Worm (Caenorhabditis elegans) whole organism, young adult: Measurements from ENCODE around the gene srh-276.

Source experiments
- B0035.1 ChIP-seq: sonication (generic microtip); optimal IDR thresholded peaks from 2 replicates; lab custom pipeline; 2016; ENCODE audit warnings: missing genetic modification characterization, mild to moderate bottlenecking, missing compliant biosample characterization, missing genotype, missing genetic modification reagents
- C17E4.6 ChIP-seq: fragments of 200-800 bp; sonication (Bioruptor generic); IDR thresholded peaks from 2 replicates; pipeline ENCODE4 v1.3.6; 2022; ENCODE audit warnings: missing genetic modification reagents, missing genetic modification characterization, missing compliant biosample characterization
- D2030.7 ChIP-seq: fragments of 200-800 bp; sonication (Bioruptor generic); IDR thresholded peaks from 2 replicates; pipeline ENCODE4 v1.3.6; 2022; ENCODE audit warnings: missing genetic modification reagents, missing genetic modification characterization, missing compliant biosample characterization
- F23B12.7 ChIP-seq: sonication (generic microtip); optimal IDR thresholded peaks from 2 replicates; lab custom pipeline; 2017; ENCODE audit warnings: missing genetic modification characterization, mild to moderate bottlenecking, missing compliant biosample characterization, antibody characterized with exemption, moderate library complexity; ENCODE audit not compliant: insufficient read depth
- F33H1.4 ChIP-seq: fragments of 200-800 bp; sonication (Bioruptor generic); IDR thresholded peaks from 2 replicates; pipeline ENCODE4 v1.3.6; 2022; ENCODE audit warnings: missing genetic modification reagents, missing genetic modification characterization, missing compliant biosample characterization
- F37B4.10 ChIP-seq: fragments of 200-800 bp; sonication (Bioruptor generic); IDR thresholded peaks from 2 replicates; pipeline ENCODE4 v1.3.6; 2022; ENCODE audit warnings: missing genetic modification characterization, missing compliant biosample characterization
- F39B2.1 ChIP-seq: fragments of 200-800 bp; sonication (Bioruptor generic); IDR thresholded peaks from 2 replicates; pipeline ENCODE4 v1.3.6; 2022; ENCODE audit warnings: missing genetic modification reagents, missing genetic modification characterization, missing compliant biosample characterization
- F52B5.7 ChIP-seq: sonication (generic microtip); optimal IDR thresholded peaks from 2 replicates; lab custom pipeline; 2016; ENCODE audit warnings: mild to moderate bottlenecking, missing genetic modification characterization, missing compliant biosample characterization
- F57A8.1 ChIP-seq: fragments of 200-800 bp; sonication (Bioruptor generic); optimal IDR thresholded peaks from 2 replicates; lab custom pipeline; 2018; ENCODE audit warnings: mild to moderate bottlenecking, missing genetic modification characterization, moderate library complexity, missing compliant biosample characterization
- F57C9.4 ChIP-seq: sonication (generic microtip); optimal IDR thresholded peaks from 2 replicates; lab custom pipeline; 2017; ENCODE audit warnings: mild to moderate bottlenecking, missing genetic modification characterization, missing compliant biosample characterization
- T26A5.8 ChIP-seq: sonication (generic microtip); optimal IDR thresholded peaks from 2 replicates; lab custom pipeline; 2016; ENCODE audit warnings: missing genetic modification characterization, missing compliant biosample characterization
- Y53G8AR.9 ChIP-seq: fragments of 200-800 bp; sonication (Bioruptor generic); conservative IDR thresholded peaks from 2 replicates; pipeline ENCODE4 v1.3.6; 2022; ENCODE audit warnings: missing genetic modification reagents, missing genetic modification characterization, missing compliant biosample characterization
- Y95B8A.8 ChIP-seq: fragments of 200-800 bp; sonication (Bioruptor generic); IDR thresholded peaks from 2 replicates; pipeline ENCODE4 v1.3.6; 2022; ENCODE audit warnings: missing genetic modification reagents, missing genetic modification characterization, missing compliant biosample characterization
- ZK185.1 ChIP-seq: sonication (generic microtip); optimal IDR thresholded peaks from 2 replicates; lab custom pipeline; 2016; ENCODE audit warnings: mild to moderate bottlenecking, missing genetic modification characterization, missing compliant biosample characterization; ENCODE audit not compliant: poor library complexity, severe bottlenecking
- ama-1 ChIP-seq, 3 experiments: fragments of 150-350 bp in 1 of 3; sonication (generic microtip) in 2 of 3; optimal IDR thresholded peaks; 2 replicates each; lab custom pipeline; 2014 to 2018; ENCODE audit warnings: missing biosample characterization in 2 of 3, missing genetic modification characterization in 2 of 3, missing genetic modification reagents in 2 of 3
- aptf-2 ChIP-seq: fragments of 200-800 bp; sonication (Bioruptor generic); conservative IDR thresholded peaks from 2 replicates; pipeline ENCODE4 v1.3.6; 2022; ENCODE audit warnings: missing genetic modification reagents, missing genetic modification characterization, missing compliant biosample characterization
- bed-1 ChIP-seq: fragments of 200-800 bp; sonication (Bioruptor generic); IDR thresholded peaks from 2 replicates; pipeline ENCODE4 v1.3.6; 2022; ENCODE audit warnings: missing genetic modification reagents, missing genetic modification characterization, missing compliant biosample characterization
- cebp-1 ChIP-seq, 2 experiments: fragments of 200-800 bp in 1 of 2; sonication (Bioruptor generic) in 1 of 2; sonication (generic microtip) in 1 of 2; IDR thresholded peaks in 1 of 2; optimal IDR thresholded peaks in 1 of 2; 2 replicates each; pipeline versions ENCODE4 v1.3.6 to Lab custom; 2017 to 2022; ENCODE audit warnings: missing compliant biosample characterization in 2 of 2, missing genetic modification characterization in 2 of 2, mild to moderate bottlenecking in 1 of 2, missing genetic modification reagents in 1 of 2, moderate library complexity in 1 of 2
- ceh-79 ChIP-seq: sonication (generic microtip); optimal IDR thresholded peaks from 2 replicates; lab custom pipeline; 2017; ENCODE audit warnings: mild to moderate bottlenecking, missing genetic modification characterization, missing compliant biosample characterization
- dpff-1 ChIP-seq: sonication (generic microtip); optimal IDR thresholded peaks from 2 replicates; lab custom pipeline; 2017; ENCODE audit warnings: mild to moderate bottlenecking, missing genetic modification characterization, missing compliant biosample characterization
- efl-1 ChIP-seq: fragments of 150-350 bp; optimal IDR thresholded peaks from 2 replicates; lab custom pipeline; 2014; ENCODE audit warnings: missing biosample characterization, missing genetic modification reagents, missing genetic modification characterization
- fkh-3 ChIP-seq: sonication (generic microtip); optimal IDR thresholded peaks from 2 replicates; lab custom pipeline; 2016; ENCODE audit warnings: mild to moderate bottlenecking, missing genetic modification characterization, missing compliant biosample characterization
- him-1 ChIP-seq: sonication (generic microtip); optimal IDR thresholded peaks from 2 replicates; lab custom pipeline; 2016; ENCODE audit warnings: missing genotype, missing genetic modification reagents, missing genetic modification characterization, missing compliant biosample characterization
- hlh-12 ChIP-seq: sonication (generic microtip); optimal IDR thresholded peaks from 2 replicates; lab custom pipeline; 2016; ENCODE audit warnings: missing genetic modification characterization, missing compliant biosample characterization
- hsf-1 ChIP-seq: fragments of 200-800 bp; sonication (Bioruptor generic); IDR thresholded peaks from 2 replicates; pipeline ENCODE4 v1.3.6; 2022; ENCODE audit warnings: missing genetic modification reagents, missing genetic modification characterization, missing compliant biosample characterization
- lag-1 ChIP-seq: fragments of 200-800 bp; sonication (Bioruptor generic); IDR thresholded peaks from 2 replicates; pipeline ENCODE4 v1.3.6; 2022; ENCODE audit warnings: missing genetic modification reagents, missing genetic modification characterization, missing compliant biosample characterization
- lin-40 ChIP-seq: sonication (generic microtip); optimal IDR thresholded peaks from 2 replicates; lab custom pipeline; 2016; ENCODE audit warnings: missing genetic modification characterization, mild to moderate bottlenecking, missing compliant biosample characterization, missing genotype, missing genetic modification reagents
- madf-3 ChIP-seq: fragments of 200-800 bp; sonication (Bioruptor generic); IDR thresholded peaks from 2 replicates; pipeline ENCODE4 v1.3.6; 2022; ENCODE audit warnings: missing genetic modification reagents, missing genetic modification characterization, missing compliant biosample characterization
- mcd-1 ChIP-seq: fragments of 200-800 bp; sonication (Bioruptor generic); IDR thresholded peaks from 2 replicates; pipeline ENCODE4 v1.3.6; 2022; ENCODE audit warnings: missing genetic modification reagents, missing genetic modification characterization, missing compliant biosample characterization
- mes-4 ChIP-seq: sonication (generic microtip); optimal IDR thresholded peaks from 2 replicates; lab custom pipeline; 2016; ENCODE audit warnings: missing genotype, missing genetic modification characterization, missing compliant biosample characterization
- nhr-120 ChIP-seq: fragments of 200-800 bp; sonication (Bioruptor generic); IDR thresholded peaks from 2 replicates; pipeline ENCODE4 v1.3.6; 2022; ENCODE audit warnings: missing genetic modification characterization, missing compliant biosample characterization
- pbrm-1 ChIP-seq: fragments of 200-800 bp; sonication (Bioruptor generic); IDR thresholded peaks from 2 replicates; pipeline ENCODE4 v1.3.6; 2022; ENCODE audit warnings: missing genetic modification reagents, missing genetic modification characterization, missing compliant biosample characterization
- rec-8 ChIP-seq, 2 experiments: sonication (generic microtip); optimal IDR thresholded peaks; 2 replicates each; lab custom pipeline; 2016; ENCODE audit warnings: mild to moderate bottlenecking in 2 of 2, missing genetic modification characterization in 2 of 2, missing genetic modification reagents in 2 of 2, missing genotype in 2 of 2, missing biosample characterization in 1 of 2, missing compliant biosample characterization in 1 of 2, moderate library complexity in 1 of 2
- rpc-1 ChIP-seq, 2 experiments: fragments of 150-350 bp in 1 of 2; sonication (generic microtip) in 1 of 2; optimal IDR thresholded peaks; 2 replicates each; lab custom pipeline; 2014 to 2018; ENCODE audit warnings: missing biosample characterization in 1 of 2, missing genetic modification characterization in 1 of 2, missing genetic modification reagents in 1 of 2, missing genotype in 1 of 2
- sea-2 ChIP-seq: fragments of 200-800 bp; sonication (Bioruptor generic); IDR thresholded peaks from 2 replicates; pipeline ENCODE4 v1.3.6; 2022; ENCODE audit warnings: missing genetic modification characterization, missing compliant biosample characterization
- snpc-1.3 ChIP-seq: sonication (generic microtip); optimal IDR thresholded peaks from 2 replicates; lab custom pipeline; 2017; ENCODE audit warnings: missing genetic modification characterization, mild to moderate bottlenecking, missing compliant biosample characterization, antibody characterized with exemption, moderate library complexity, missing genotype, missing genetic modification reagents; ENCODE audit not compliant: insufficient read depth
- tbx-9 ChIP-seq: sonication (generic microtip); optimal IDR thresholded peaks from 2 replicates; lab custom pipeline; 2016; ENCODE audit warnings: borderline replicate concordance, missing genetic modification characterization, inconsistent platforms, missing compliant biosample characterization
- ztf-18 ChIP-seq: sonication (generic microtip); optimal IDR thresholded peaks from 2 replicates; lab custom pipeline; 2016; ENCODE audit warnings: missing genotype, mild to moderate bottlenecking, missing genetic modification characterization, missing compliant biosample characterization
- ztf-6 ChIP-seq: fragments of 200-800 bp; sonication (Bioruptor generic); IDR thresholded peaks from 2 replicates; pipeline ENCODE4 v1.3.6; 2022; ENCODE audit warnings: missing genetic modification reagents, missing genetic modification characterization, missing compliant biosample characterization

The srh-276 gene

ce11 chrV:15566511-15567178 lies 37.5 kb downstream of the srh-276 start (continued):
- TF ChIP-seq Y95B8A.8 (no peak), rec-8 (tag; optimal IDR thresholded peaks at IDR 0.05; lab: Kevin White, UChicago) (no peak), ztf-6 (GFP tag; lab: Robert Waterston, UW) (0 out of 2 replicates have a peak, but pooled peaks have one; percentile 16), efl-1 (no peak), F52B5.7 (tag; lab: Kevin White, UChicago) (no peak), cebp-1 (GFP tag; IDR thresholded peaks at IDR 0.05; lab: Robert Waterston, UW) (0 out of 2 replicates have a peak, but pooled peaks have one; percentile 18), cebp-1 (tag; optimal IDR thresholded peaks at IDR 0.05; lab: Kevin White, UChicago) (peak; percentile 75), T26A5.8 (tag; lab: Kevin White, UChicago) (no peak), B0035.1 (no peak), sea-2 (GFP tag; lab: Robert Waterston, UW) (no peak), mes-4 (tag; lab: Kevin White, UChicago) (no peak), lag-1 (GFP tag; lab: Robert Waterston, UW) (no peak), dpff-1 (no peak), F23B12.7 (tag; lab: Kevin White, UChicago) (no peak), madf-3 (GFP tag; lab: Robert Waterston, UW) (no peak), hlh-12 (tag; lab: Kevin White, UChicago) (no peak), lin-40 (tag; lab: Kevin White, UChicago) (peak; percentile 66), ztf-18 (tag; lab: Kevin White, UChicago) (no peak), ceh-79 (tag; lab: Kevin White, UChicago) (no peak), C17E4.6 (GFP tag; lab: Robert Waterston, UW) (no peak), him-1 (tag; lab: Kevin White, UChicago) (no peak), rpc-1 (optimal IDR thresholded peaks at IDR 0.05; lab: Kevin White, UChicago) (no peak), rpc-1 (tag; optimal IDR thresholded peaks at IDR 0.05; lab: Kevin White, UChicago) (no peak), pbrm-1 (GFP tag; lab: Robert Waterston, UW) (no peak), F33H1.4 (no peak), nhr-120 (GFP tag; lab: Robert Waterston, UW) (no peak), F39B2.1 (GFP tag; lab: Robert Waterston, UW) (no peak), fkh-3 (tag; lab: Kevin White, UChicago) (no peak), F57C9.4 (tag; lab: Kevin White, UChicago) (no peak), mcd-1 (GFP tag; lab: Robert Waterston, UW) (0 out of 2 replicates have a peak, but pooled peaks have one; percentile 4), Y53G8AR.9 (GFP tag; lab: Robert Waterston, UW) (no peak), D2030.7 (no peak), snpc-1.3 (tag; lab: Kevin White, UChicago) (no peak)

- peak; percentile 85 for TF ChIP-seq ama-1 (optimal IDR thresholded peaks at IDR 0.05; lab: Kevin White, UChicago)
- TF ChIP-seq ama-1 (GFP tag; optimal IDR thresholded peaks at IDR 0.05; lab: Kevin White, UChicago), result no peak
- no peak for TF ChIP-seq ztf-18 (tag; lab: Kevin White, UChicago)
- no peak for TF ChIP-seq ZK185.1 (tag; lab: Kevin White, UChicago)
- TF ChIP-seq F37B4.10, result no peak
- no peak for TF ChIP-seq F57A8.1 (GFP tag; lab: Kevin White, UChicago)
- no peak for TF ChIP-seq tbx-9
- no peak for TF ChIP-seq aptf-2 (GFP tag; lab: Robert Waterston, UW)
- TF ChIP-seq bed-1 (GFP tag; lab: Robert Waterston, UW), result no peak
- peak; percentile 32; the same call in 1 of the 2 replicates for TF ChIP-seq hsf-1 (GFP tag; lab: Robert Waterston, UW)
These were observed 38.2 kb downstream of the srh-276 start, which contains the start of gene acs-2 for ce11 chrV:15567344-15567804. TSS of gene acs-2 (plus strand) at chrV:15567394.
